Worm (Caenorhabditis elegans) whole organism, L4 larva: Measurements from ENCODE around the gene sra-38.

Source experiments
- fos-1 ChIP-seq: fragments of 150-350 bp; optimal IDR thresholded peaks from 2 replicates; lab custom pipeline; 2014; ENCODE audit warnings: missing biosample characterization, missing genetic modification characterization
- lin-38 ChIP-seq: fragments of 200-800 bp; sonication (Bioruptor generic); IDR thresholded peaks from 2 replicates; pipeline ENCODE4 v1.3.6; 2022; ENCODE audit warnings: missing genetic modification reagents, missing genetic modification characterization, missing compliant biosample characterization
- lsy-2 ChIP-seq, 2 experiments: fragments of 150-350 bp in 1 of 2; sonication (generic microtip) in 1 of 2; optimal IDR thresholded peaks; 2 replicates each; lab custom pipeline; 2014 to 2017; ENCODE audit warnings: missing biosample characterization in 2 of 2, missing genetic modification characterization in 2 of 2
- snpc-1.2 ChIP-seq: fragments of 200-800 bp; sonication (Bioruptor generic); IDR thresholded peaks from 2 replicates; pipeline ENCODE4 v1.3.6; 2022; ENCODE audit warnings: missing genetic modification reagents, missing genetic modification characterization, missing compliant biosample characterization

DNA sequence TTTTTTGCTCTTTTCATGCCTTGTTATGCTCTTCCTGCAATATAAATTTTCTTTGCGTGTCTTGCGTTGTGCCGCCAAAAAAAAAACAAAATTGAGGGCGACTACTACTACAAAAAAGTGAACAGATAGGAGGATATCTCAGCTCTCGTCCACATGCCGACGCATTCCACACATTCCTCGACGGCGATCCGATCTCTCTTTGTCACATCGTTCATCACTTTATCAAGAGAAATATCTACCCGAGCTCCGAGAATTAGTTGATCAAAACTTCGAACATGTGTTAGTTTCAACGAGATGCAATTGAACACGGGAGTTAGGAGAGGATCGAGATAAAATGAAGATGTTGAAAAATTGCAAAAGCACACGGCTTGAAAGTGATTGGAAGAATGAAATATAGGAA, 28.8 kb downstream of the sra-38 start:
- TF ChIP-seq lsy-2 (tag; optimal IDR thresholded peaks at IDR 0.05; lab: Kevin White, UChicago): no peak
- no peak for TF ChIP-seq lin-38 (GFP tag; lab: Robert Waterston, UW)
- no peak for TF ChIP-seq fos-1 (tag; lab: Kevin White, UChicago)
- no peak for TF ChIP-seq snpc-1.2
